Worm (Caenorhabditis elegans) whole organism, young adult: Measurements from ENCODE around the gene Y56A3A.22.
A peak's percentile ranks its signal among the peaks of the same experiment; 100 is the strongest.

Experiments used
- B0035.1 ChIP-seq: sonication (generic microtip); optimal IDR thresholded peaks from 2 replicates; lab custom pipeline; 2016; ENCODE audit warnings: missing genetic modification characterization, mild to moderate bottlenecking, missing compliant biosample characterization, missing genotype, missing genetic modification reagents
- C06A6.2 ChIP-seq: fragments of 200-800 bp; sonication (Bioruptor generic); conservative IDR thresholded peaks from 2 replicates; pipeline ENCODE4 v1.3.6; 2022; ENCODE audit warnings: missing genetic modification characterization, missing compliant biosample characterization
- C17E4.6 ChIP-seq: fragments of 200-800 bp; sonication (Bioruptor generic); IDR thresholded peaks from 2 replicates; pipeline ENCODE4 v1.3.6; 2022; ENCODE audit warnings: missing genetic modification reagents, missing genetic modification characterization, missing compliant biosample characterization
- D2030.7 ChIP-seq: fragments of 200-800 bp; sonication (Bioruptor generic); IDR thresholded peaks from 2 replicates; pipeline ENCODE4 v1.3.6; 2022; ENCODE audit warnings: missing genetic modification reagents, missing genetic modification characterization, missing compliant biosample characterization
- F22D6.2 ChIP-seq: sonication (generic microtip); optimal IDR thresholded peaks from 2 replicates; lab custom pipeline; 2016; ENCODE audit warnings: mild to moderate bottlenecking, missing genetic modification characterization, missing compliant biosample characterization
- F23B12.7 ChIP-seq: sonication (generic microtip); optimal IDR thresholded peaks from 2 replicates; lab custom pipeline; 2017; ENCODE audit warnings: missing genetic modification characterization, mild to moderate bottlenecking, missing compliant biosample characterization, antibody characterized with exemption, moderate library complexity; ENCODE audit not compliant: insufficient read depth
- F37B4.10 ChIP-seq: fragments of 200-800 bp; sonication (Bioruptor generic); IDR thresholded peaks from 2 replicates; pipeline ENCODE4 v1.3.6; 2022; ENCODE audit warnings: missing genetic modification characterization, missing compliant biosample characterization
- F49E8.2 ChIP-seq: sonication (generic microtip); optimal IDR thresholded peaks from 3 replicates; lab custom pipeline; 2017; ENCODE audit warnings: missing genetic modification characterization, mild to moderate bottlenecking, missing compliant biosample characterization, antibody characterized with exemption, moderate library complexity; ENCODE audit not compliant: insufficient read depth
- F55B11.4 ChIP-seq: sonication (generic microtip); optimal IDR thresholded peaks from 2 replicates; lab custom pipeline; 2016; ENCODE audit warnings: missing compliant biosample characterization, missing genetic modification characterization, borderline replicate concordance; ENCODE audit not compliant: insufficient read depth
- K11D2.4 ChIP-seq: fragments of 200-800 bp; sonication (Bioruptor generic); IDR thresholded peaks from 2 replicates; pipeline ENCODE4 v1.3.6; 2022; ENCODE audit warnings: missing genetic modification reagents, missing genetic modification characterization, missing compliant biosample characterization
- K12H6.12 ChIP-seq: fragments of 200-800 bp; sonication (Bioruptor generic); optimal IDR thresholded peaks from 2 replicates; lab custom pipeline; 2018; ENCODE audit warnings: mild to moderate bottlenecking, missing genetic modification characterization, missing compliant biosample characterization
- T26A5.8 ChIP-seq: sonication (generic microtip); optimal IDR thresholded peaks from 2 replicates; lab custom pipeline; 2016; ENCODE audit warnings: missing genetic modification characterization, missing compliant biosample characterization
- Y53G8AR.9 ChIP-seq: fragments of 200-800 bp; sonication (Bioruptor generic); conservative IDR thresholded peaks from 2 replicates; pipeline ENCODE4 v1.3.6; 2022; ENCODE audit warnings: missing genetic modification reagents, missing genetic modification characterization, missing compliant biosample characterization
- Y67H2A.10 ChIP-seq: fragments of 200-800 bp; sonication (Bioruptor generic); conservative IDR thresholded peaks from 2 replicates; pipeline ENCODE4 v1.3.6; 2022; ENCODE audit warnings: missing genetic modification reagents, missing genetic modification characterization, missing compliant biosample characterization
- ZK185.1 ChIP-seq: sonication (generic microtip); optimal IDR thresholded peaks from 2 replicates; lab custom pipeline; 2016; ENCODE audit warnings: mild to moderate bottlenecking, missing genetic modification characterization, missing compliant biosample characterization; ENCODE audit not compliant: poor library complexity, severe bottlenecking
- akir-1 ChIP-seq: fragments of 200-800 bp; sonication (Bioruptor generic); optimal IDR thresholded peaks from 2 replicates; lab custom pipeline; 2018; ENCODE audit warnings: mild to moderate bottlenecking, missing genetic modification characterization, moderate library complexity, missing compliant biosample characterization
- attf-3 ChIP-seq: fragments of 200-800 bp; sonication (Bioruptor generic); conservative IDR thresholded peaks from 2 replicates; pipeline ENCODE4 v1.3.6; 2022; ENCODE audit warnings: missing genetic modification reagents, missing genetic modification characterization, missing compliant biosample characterization
- attf-6 ChIP-seq: fragments of 200-800 bp; sonication (Bioruptor generic); IDR thresholded peaks from 2 replicates; pipeline ENCODE4 v1.3.6; 2022; ENCODE audit warnings: missing genetic modification reagents, missing genetic modification characterization, missing compliant biosample characterization
- ccch-3 ChIP-seq: fragments of 200-800 bp; sonication (Bioruptor generic); optimal IDR thresholded peaks from 2 replicates; lab custom pipeline; 2018; ENCODE audit warnings: mild to moderate bottlenecking, missing genetic modification characterization, missing compliant biosample characterization
- ceh-40 ChIP-seq: fragments of 200-800 bp; sonication (Bioruptor generic); IDR thresholded peaks from 2 replicates; pipeline ENCODE4 v1.3.6; 2022; ENCODE audit warnings: missing genetic modification characterization, missing compliant biosample characterization
- ceh-58 ChIP-seq: fragments of 200-800 bp; sonication (Bioruptor generic); IDR thresholded peaks from 2 replicates; pipeline ENCODE4 v1.3.6; 2022; ENCODE audit warnings: missing genetic modification characterization, missing compliant biosample characterization
- ceh-79 ChIP-seq: sonication (generic microtip); optimal IDR thresholded peaks from 2 replicates; lab custom pipeline; 2017; ENCODE audit warnings: mild to moderate bottlenecking, missing genetic modification characterization, missing compliant biosample characterization
- ceh-91 ChIP-seq: fragments of 200-800 bp; sonication (Bioruptor generic); IDR thresholded peaks from 2 replicates; pipeline ENCODE4 v1.3.6; 2022; ENCODE audit warnings: missing genetic modification reagents, missing genetic modification characterization, missing compliant biosample characterization
- chd-7 ChIP-seq: sonication (generic microtip); optimal IDR thresholded peaks from 2 replicates; lab custom pipeline; 2016; ENCODE audit warnings: mild to moderate bottlenecking, missing genetic modification characterization, moderate library complexity, missing compliant biosample characterization
- dox-1 ChIP-seq: fragments of 200-800 bp; sonication (Bioruptor generic); IDR thresholded peaks from 2 replicates; pipeline ENCODE4 v1.3.6; 2022; ENCODE audit warnings: missing genetic modification reagents, missing genetic modification characterization, missing compliant biosample characterization
- egl-44 ChIP-seq: fragments of 200-800 bp; sonication (Bioruptor generic); IDR thresholded peaks from 2 replicates; pipeline ENCODE4 v1.3.6; 2022; ENCODE audit warnings: missing genetic modification reagents, missing genetic modification characterization, missing compliant biosample characterization
- fkh-3 ChIP-seq: sonication (generic microtip); optimal IDR thresholded peaks from 2 replicates; lab custom pipeline; 2016; ENCODE audit warnings: mild to moderate bottlenecking, missing genetic modification characterization, missing compliant biosample characterization
- him-1 ChIP-seq: sonication (generic microtip); optimal IDR thresholded peaks from 2 replicates; lab custom pipeline; 2016; ENCODE audit warnings: missing genotype, missing genetic modification reagents, missing genetic modification characterization, missing compliant biosample characterization
- hlh-26 ChIP-seq: fragments of 200-800 bp; sonication (Bioruptor generic); conservative IDR thresholded peaks from 2 replicates; pipeline ENCODE4 v1.3.6; 2022; ENCODE audit warnings: missing genetic modification reagents, missing genetic modification characterization, missing compliant biosample characterization
- hrde-1 ChIP-seq: sonication (generic microtip); optimal IDR thresholded peaks from 2 replicates; lab custom pipeline; 2016; ENCODE audit warnings: missing genetic modification characterization, mild to moderate bottlenecking, missing compliant biosample characterization, moderate library complexity, missing genotype, missing genetic modification reagents, borderline replicate concordance
- lin-26 ChIP-seq: fragments of 200-800 bp; sonication (Bioruptor generic); IDR thresholded peaks from 2 replicates; pipeline ENCODE4 v1.3.6; 2022; ENCODE audit warnings: missing genetic modification reagents, missing genetic modification characterization, missing compliant biosample characterization
- madf-3 ChIP-seq: fragments of 200-800 bp; sonication (Bioruptor generic); IDR thresholded peaks from 2 replicates; pipeline ENCODE4 v1.3.6; 2022; ENCODE audit warnings: missing genetic modification reagents, missing genetic modification characterization, missing compliant biosample characterization
- madf-6 ChIP-seq: fragments of 200-800 bp; sonication (Bioruptor generic); IDR thresholded peaks from 2 replicates; pipeline ENCODE4 v1.3.6; 2022; ENCODE audit warnings: missing genetic modification reagents, missing genetic modification characterization, missing compliant biosample characterization
- nhr-120 ChIP-seq: fragments of 200-800 bp; sonication (Bioruptor generic); IDR thresholded peaks from 2 replicates; pipeline ENCODE4 v1.3.6; 2022; ENCODE audit warnings: missing genetic modification characterization, missing compliant biosample characterization
- nhr-80 ChIP-seq: sonication (generic microtip); optimal IDR thresholded peaks from 2 replicates; lab custom pipeline; 2016; ENCODE audit warnings: missing genetic modification characterization, missing compliant biosample characterization
- rec-8 ChIP-seq, 2 experiments: sonication (generic microtip); optimal IDR thresholded peaks; 2 replicates each; lab custom pipeline; 2016; ENCODE audit warnings: mild to moderate bottlenecking in 2 of 2, missing genetic modification characterization in 2 of 2, missing genetic modification reagents in 2 of 2, missing genotype in 2 of 2, missing biosample characterization in 1 of 2, missing compliant biosample characterization in 1 of 2, moderate library complexity in 1 of 2
- snpc-1.3 ChIP-seq: sonication (generic microtip); optimal IDR thresholded peaks from 2 replicates; lab custom pipeline; 2017; ENCODE audit warnings: missing genetic modification characterization, mild to moderate bottlenecking, missing compliant biosample characterization, antibody characterized with exemption, moderate library complexity, missing genotype, missing genetic modification reagents; ENCODE audit not compliant: insufficient read depth
- snpc-3.4 ChIP-seq: sonication (generic microtip); optimal IDR thresholded peaks from 2 replicates; lab custom pipeline; 2017; ENCODE audit warnings: missing genetic modification characterization, mild to moderate bottlenecking, missing compliant biosample characterization, antibody characterized with exemption, moderate library complexity, missing genotype, missing genetic modification reagents
- snpc-4 ChIP-seq, 5 experiments: fragments of 150-350 bp in 1 of 5; sonication (generic microtip) in 4 of 5; optimal IDR thresholded peaks; 2 replicates each; lab custom pipeline; 2014 to 2018; ENCODE audit warnings: missing genetic modification characterization in 5 of 5, missing biosample characterization in 3 of 5, antibody characterized with exemption in 2 of 5, mild to moderate bottlenecking in 2 of 5, missing compliant biosample characterization in 2 of 5, missing genotype in 2 of 5, moderate library complexity in 2 of 5, missing genetic modification reagents in 1 of 5
- somi-1 ChIP-seq: fragments of 200-800 bp; sonication (Bioruptor generic); optimal IDR thresholded peaks from 2 replicates; lab custom pipeline; 2018; ENCODE audit warnings: mild to moderate bottlenecking, missing genetic modification characterization, missing compliant biosample characterization
- tbx-9 ChIP-seq: sonication (generic microtip); optimal IDR thresholded peaks from 2 replicates; lab custom pipeline; 2016; ENCODE audit warnings: borderline replicate concordance, missing genetic modification characterization, inconsistent platforms, missing compliant biosample characterization
- tlf-1 ChIP-seq: fragments of 200-800 bp; sonication (Bioruptor generic); optimal IDR thresholded peaks from 2 replicates; lab custom pipeline; 2018; ENCODE audit warnings: mild to moderate bottlenecking, missing genetic modification characterization, missing compliant biosample characterization
- unc-62 ChIP-seq: fragments of 150-350 bp; optimal IDR thresholded peaks from 2 replicates; lab custom pipeline; 2014; ENCODE audit warnings: missing biosample characterization, missing genetic modification reagents, missing genetic modification characterization
- xnd-1 ChIP-seq: sonication (generic microtip); optimal IDR thresholded peaks from 2 replicates; lab custom pipeline; 2016; ENCODE audit warnings: missing genotype, missing genetic modification reagents, missing genetic modification characterization, missing compliant biosample characterization
- ztf-28 ChIP-seq: fragments of 200-800 bp; sonication (Bioruptor generic); IDR thresholded peaks from 2 replicates; pipeline ENCODE4 v1.3.6; 2022; ENCODE audit warnings: missing genetic modification reagents, missing genetic modification characterization, missing compliant biosample characterization

Y56A3A.22 gene

DNA sequence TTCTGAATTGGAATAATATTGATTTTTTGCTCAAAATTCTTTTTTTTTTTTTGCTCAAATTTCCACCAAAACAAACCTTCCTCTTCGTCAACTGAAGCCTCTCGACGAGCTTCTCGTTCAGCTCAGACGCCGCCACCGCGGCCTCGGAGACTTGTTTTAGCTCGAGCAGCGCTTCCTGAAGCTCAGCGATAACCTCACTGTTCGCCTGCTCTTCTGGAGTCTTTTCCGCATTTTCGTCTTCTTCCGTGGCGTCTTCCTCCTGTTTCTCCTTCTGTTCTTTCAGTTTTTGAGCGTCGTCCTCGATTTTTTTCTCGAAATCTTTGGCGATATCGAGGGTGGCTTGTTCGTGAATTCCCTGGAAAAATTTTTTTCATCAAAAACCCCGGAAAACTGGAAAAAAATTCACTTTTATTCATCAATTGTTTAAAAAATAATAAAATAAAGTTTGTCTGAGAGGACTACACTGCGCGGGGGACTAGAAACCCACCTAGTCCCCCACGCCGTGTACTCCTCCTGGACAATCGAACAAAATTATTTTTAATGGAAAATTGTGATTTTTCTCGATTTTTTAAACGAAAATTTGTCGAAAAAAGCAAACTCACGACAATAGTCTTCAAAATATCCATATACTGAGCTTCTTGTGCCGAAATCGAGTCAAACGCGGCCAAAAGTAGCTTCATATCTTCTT, 24.7 kb downstream of the Y56A3A.22 start (continued):
- TF ChIP-seq Y53G8AR.9 (GFP tag; lab: Robert Waterston, UW) (no peak), chd-7 (tag; lab: Kevin White, UChicago) (peak; percentile 46), B0035.1 (tag; lab: Kevin White, UChicago) (peak; percentile 59), tlf-1 (GFP tag; lab: Kevin White, UChicago) (no peak), dox-1 (GFP tag; lab: Robert Waterston, UW) (peak; percentile 67; the same call in 1 of the 2 replicates), fkh-3 (tag; lab: Kevin White, UChicago) (no peak), ceh-79 (peak; percentile 7), ceh-40 (GFP tag; lab: Robert Waterston, UW) (0 out of 2 replicates have a peak, but pooled peaks have one; percentile 24), hrde-1 (peak; percentile 47), F37B4.10 (no peak), snpc-4 (GFP tag; optimal IDR thresholded peaks at IDR 0.05; lab: Kevin White, UChicago) (no peak), snpc-4 (tag; optimal IDR thresholded peaks at IDR 0.05; lab: Kevin White, UChicago) (peak in 1 of 4 experiments; percentile 44), T26A5.8 (tag; lab: Kevin White, UChicago) (no peak), hlh-26 (GFP tag; lab: Robert Waterston, UW) (no peak), ceh-91 (peak; percentile 46; the same call in 1 of the 2 replicates), ccch-3 (GFP tag; lab: Kevin White, UChicago) (peak; percentile 77), K11D2.4 (GFP tag; lab: Robert Waterston, UW) (peak; percentile 77), madf-3 (0 out of 2 replicates have a peak, but pooled peaks have one; percentile 69), nhr-80 (no peak), attf-3 (GFP tag; lab: Robert Waterston, UW) (no peak), somi-1 (no peak), F49E8.2 (peak; percentile 39), ZK185.1 (tag; lab: Kevin White, UChicago) (no peak), ceh-58 (no peak), rec-8 (tag; optimal IDR thresholded peaks at IDR 0.05; lab: Kevin White, UChicago) (peak in 1 of 2 experiments; percentile 71), tbx-9 (tag; lab: Kevin White, UChicago) (no peak), F23B12.7 (tag; lab: Kevin White, UChicago) (no peak), C17E4.6 (no peak), F22D6.2 (tag; lab: Kevin White, UChicago) (peak; percentile 49), unc-62 (GFP tag; lab: Kevin White, UChicago) (no peak), madf-6 (GFP tag; lab: Robert Waterston, UW) (peak; percentile 72), C06A6.2 (GFP tag; lab: Robert Waterston, UW) (0 out of 2 replicates have a peak, but pooled peaks have one; percentile 26), attf-6 (GFP tag; lab: Robert Waterston, UW) (0 out of 2 replicates have a peak, but pooled peaks have one; percentile 34), D2030.7 (GFP tag; lab: Robert Waterston, UW) (peak; percentile 62; the same call in 1 of the 2 replicates), F55B11.4 (no peak), him-1 (peak; percentile 51), egl-44 (GFP tag; lab: Robert Waterston, UW) (no peak), snpc-1.3 (tag; lab: Kevin White, UChicago) (no peak), nhr-120 (GFP tag; lab: Robert Waterston, UW) (no peak), ztf-28 (GFP tag; lab: Robert Waterston, UW) (no peak), akir-1 (GFP tag; lab: Kevin White, UChicago) (peak; percentile 43), Y67H2A.10 (GFP tag; lab: Robert Waterston, UW) (no peak), snpc-3.4 (tag; lab: Kevin White, UChicago) (peak; percentile 58), K12H6.12 (tag; lab: Kevin White, UChicago) (peak; percentile 82), lin-26 (GFP tag; lab: Robert Waterston, UW) (no peak), xnd-1 (peak; percentile 37)
